In genomic region chr3L:4272167-4272773, dm6 we compare ENCODE assay signal across 1 fruit fly cellular context.
A peak's percentile ranks its signal among the peaks of the same experiment; 100 is the strongest.
TF ChIP-seq lines count a peak whose summit lies in the region.

No protein-coding gene starts in this region.

TF ChIP-seq in whole organism, embryonic, 481 proteins besides CTCF, POLR2A, EP300 and RAD21 (continued from another document and continues in another):
- TF ChIP-seq CG18011 (GFP tag; optimal IDR thresholded peaks at IDR 0.05; lab: Kevin White, UChicago) (no peak), odd (GFP tag; optimal IDR thresholded peaks at IDR 0.05; lab: Kevin White, UChicago) (no peak), CG1603 (tag; optimal IDR thresholded peaks at IDR 0.05; lab: Kevin White, UChicago) (no peak), D (optimal IDR thresholded peaks at IDR 0.05; lab: Kevin White, UChicago) (no peak), D (GFP tag; optimal IDR thresholded peaks at IDR 0.05; lab: Kevin White, UChicago) (peak; percentile 55), Side (GFP tag; optimal IDR thresholded peaks at IDR 0.05; lab: Kevin White, UChicago) (peak; percentile 33), CG15696 (tag; optimal IDR thresholded peaks at IDR 0.05; lab: Kevin White, UChicago) (peak; percentile 82), CG14050 (GFP tag; IDR thresholded peaks at IDR 0.05; lab: Robert Waterston, UW) (no peak), CG4617 (GFP tag; optimal IDR thresholded peaks at IDR 0.05; lab: Kevin White, UChicago; ENCODE audit: borderline replicate concordance) (no peak), CG10431 (GFP tag; optimal IDR thresholded peaks at IDR 0.05; lab: Kevin White, UChicago) (peak; percentile 74), CG34224 (GFP tag; IDR thresholded peaks at IDR 0.05; lab: Robert Waterston, UW; ENCODE audit: partially characterized antibody) (no peak), CG16863 (GFP tag; optimal IDR thresholded peaks at IDR 0.05; lab: Kevin White, UChicago) (peak; percentile 2), chinmo (GFP tag; IDR thresholded peaks at IDR 0.05; lab: Robert Waterston, UW; ENCODE audit: partially characterized antibody) (no peak), sisA (GFP tag; IDR thresholded peaks at IDR 0.05; lab: Robert Waterston, UW) (no peak), grau (tag; optimal IDR thresholded peaks at IDR 0.05; lab: Kevin White, UChicago) (no peak), CG14965 (GFP tag; optimal IDR thresholded peaks at IDR 0.05; lab: Kevin White, UChicago; ENCODE audit: borderline replicate concordance) (no peak), Hr39 (optimal IDR thresholded peaks at IDR 0.05; lab: Kevin White, UChicago) (no peak), lmd (GFP tag; IDR thresholded peaks at IDR 0.05; lab: Robert Waterston, UW) (no peak), run (tag; optimal IDR thresholded peaks at IDR 0.05; lab: Kevin White, UChicago) (no peak), da (GFP tag; optimal IDR thresholded peaks at IDR 0.05; lab: Kevin White, UChicago) (no peak), wdn (GFP tag; IDR thresholded peaks at IDR 0.05; lab: Robert Waterston, UW) (no peak), Med (GFP tag; lab: Kevin White, UChicago) (peak; percentile 64), bab2 (GFP tag; optimal IDR thresholded peaks at IDR 0.05; lab: Kevin White, UChicago) (peak; percentile 13), CG12769 (tag; optimal IDR thresholded peaks at IDR 0.05; lab: Kevin White, UChicago) (no peak), CG16815 (GFP tag; optimal IDR thresholded peaks at IDR 0.05; lab: Kevin White, UChicago) (no peak), CG13624 (GFP tag; optimal IDR thresholded peaks at IDR 0.05; lab: Kevin White, UChicago) (no peak), nerfin-1 (tag; optimal IDR thresholded peaks at IDR 0.05; lab: Kevin White, UChicago) (peak; percentile 6), Sry-β (GFP tag; optimal IDR thresholded peaks at IDR 0.05; lab: Kevin White, UChicago) (peak; percentile 16), ken (GFP tag; IDR thresholded peaks at IDR 0.05; lab: Robert Waterston, UW) (no peak), bsh (GFP tag; optimal IDR thresholded peaks at IDR 0.05; lab: Kevin White, UChicago) (peak in 1 of 2 experiments; percentile 68), CG2875 (GFP tag; optimal IDR thresholded peaks at IDR 0.05; lab: Kevin White, UChicago) (peak; percentile 64), Ssrp (tag; optimal IDR thresholded peaks at IDR 0.05; lab: Kevin White, UChicago) (no peak), CG18619 (GFP tag; optimal IDR thresholded peaks at IDR 0.05; lab: Kevin White, UChicago) (peak; percentile 14), gro (GFP tag; optimal IDR thresholded peaks at IDR 0.05; lab: Kevin White, UChicago) (no peak), Bgb (GFP tag; IDR thresholded peaks at IDR 0.05; lab: Robert Waterston, UW; ENCODE audit: partially characterized antibody) (no peak), CG10543 (GFP tag; optimal IDR thresholded peaks at IDR 0.05; lab: Kevin White, UChicago) (no peak), CG7271 (tag; optimal IDR thresholded peaks at IDR 0.05; lab: Kevin White, UChicago) (no peak), NC2β (GFP tag; optimal IDR thresholded peaks at IDR 0.05; lab: Kevin White, UChicago) (peak; percentile 7), ato (GFP tag; IDR thresholded peaks at IDR 0.05; lab: Robert Waterston, UW; ENCODE audit: partially characterized antibody) (no peak), inv (GFP tag; IDR thresholded peaks at IDR 0.05; lab: Robert Waterston, UW; ENCODE audit: partially characterized antibody) (no peak), CG3726 (GFP tag; IDR thresholded peaks at IDR 0.05; lab: Robert Waterston, UW) (no peak), sim (GFP tag; IDR thresholded peaks at IDR 0.05; lab: Robert Waterston, UW) (0 out of 2 replicates have a peak, but pooled peaks have one; percentile 18), CG14710 (tag; optimal IDR thresholded peaks at IDR 0.05; lab: Kevin White, UChicago) (peak; percentile 50), Max (GFP tag; optimal IDR thresholded peaks at IDR 0.05; lab: Kevin White, UChicago) (no peak), fd102C (GFP tag; optimal IDR thresholded peaks at IDR 0.05; lab: Kevin White, UChicago) (peak; percentile 15), eve (GFP tag; optimal IDR thresholded peaks at IDR 0.05; lab: Kevin White, UChicago) (no peak), maf-S (GFP tag; optimal IDR thresholded peaks at IDR 0.05; lab: Kevin White, UChicago) (no peak), CG11093 (GFP tag; IDR thresholded peaks at IDR 0.05; lab: Robert Waterston, UW) (no peak), CG10267 (tag; optimal IDR thresholded peaks at IDR 0.05; lab: Kevin White, UChicago) (peak; percentile 20), CG12942 (GFP tag; optimal IDR thresholded peaks at IDR 0.05; lab: Kevin White, UChicago) (no peak), CG13775 (GFP tag; optimal IDR thresholded peaks at IDR 0.05; lab: Kevin White, UChicago) (no peak), CG11085 (GFP tag; IDR thresholded peaks at IDR 0.05; lab: Robert Waterston, UW) (no peak), disco-r (GFP tag; optimal IDR thresholded peaks at IDR 0.05; lab: Kevin White, UChicago) (no peak), CG8281 (tag; optimal IDR thresholded peaks at IDR 0.05; lab: Kevin White, UChicago) (no peak), Hey (tag; optimal IDR thresholded peaks at IDR 0.05; lab: Kevin White, UChicago) (no peak), D19A (tag; optimal IDR thresholded peaks at IDR 0.05; lab: Kevin White, UChicago) (no peak), crol (GFP tag; IDR thresholded peaks at IDR 0.05; lab: Robert Waterston, UW) (no peak), lola (GFP tag; optimal IDR thresholded peaks at IDR 0.05; lab: Kevin White, UChicago) (peak in 1 of 3 experiments; percentile 31), onecut (GFP tag; IDR thresholded peaks at IDR 0.05; lab: Robert Waterston, UW) (peak; percentile 31; the same call in 1 of the 2 replicates), CG7556 (GFP tag; optimal IDR thresholded peaks at IDR 0.05; lab: Kevin White, UChicago) (no peak), HmgZ (tag; optimal IDR thresholded peaks at IDR 0.05; lab: Kevin White, UChicago) (no peak), pros (GFP tag; optimal IDR thresholded peaks at IDR 0.05; lab: Kevin White, UChicago) (no peak), Hr78 (GFP tag; optimal IDR thresholded peaks at IDR 0.05; lab: Kevin White, UChicago) (no peak), CG10209 (GFP tag; optimal IDR thresholded peaks at IDR 0.05; lab: Kevin White, UChicago) (peak; percentile 36), CG12236 (GFP tag; optimal IDR thresholded peaks at IDR 0.05; lab: Kevin White, UChicago) (peak; percentile 10), Eip74EF (GFP tag; optimal IDR thresholded peaks at IDR 0.05; lab: Kevin White, UChicago) (no peak), pita (GFP tag; optimal IDR thresholded peaks at IDR 0.05; lab: Kevin White, UChicago) (no peak), Dll (GFP tag; IDR thresholded peaks at IDR 0.05; lab: Robert Waterston, UW; ENCODE audit: partially characterized antibody) (no peak), gce (GFP tag; IDR thresholded peaks at IDR 0.05; lab: Robert Waterston, UW) (no peak), Spps (tag; optimal IDR thresholded peaks at IDR 0.05; lab: Kevin White, UChicago) (peak; percentile 24), CG10565 (GFP tag; optimal IDR thresholded peaks at IDR 0.05; lab: Kevin White, UChicago) (no peak), CG6791 (GFP tag; IDR thresholded peaks at IDR 0.05; lab: Robert Waterston, UW; ENCODE audit: partially characterized antibody) (no peak), Vsx1 (GFP tag; optimal IDR thresholded peaks at IDR 0.05; lab: Kevin White, UChicago) (no peak), Nf-YC (tag; optimal IDR thresholded peaks at IDR 0.05; lab: Kevin White, UChicago) (no peak), Lhr (GFP tag; optimal IDR thresholded peaks at IDR 0.05; lab: Kevin White, UChicago) (peak; percentile 30), pzg (GFP tag; optimal IDR thresholded peaks at IDR 0.05; lab: Kevin White, UChicago) (no peak), sima (GFP tag; optimal IDR thresholded peaks at IDR 0.05; lab: Kevin White, UChicago) (no peak), HLHmδ (GFP tag; optimal IDR thresholded peaks at IDR 0.05; lab: Kevin White, UChicago) (no peak), CG4360 (GFP tag; IDR thresholded peaks at IDR 0.05; lab: Robert Waterston, UW) (no peak), CG6813 (GFP tag; optimal IDR thresholded peaks at IDR 0.05; lab: Kevin White, UChicago) (peak; percentile 69), CG12104 (GFP tag; optimal IDR thresholded peaks at IDR 0.05; lab: Kevin White, UChicago) (peak; percentile 0), bcd (GFP tag; optimal IDR thresholded peaks at IDR 0.05; lab: Kevin White, UChicago) (no peak), knrl (GFP tag; IDR thresholded peaks at IDR 0.05; lab: Robert Waterston, UW; ENCODE audit: partially characterized antibody) (no peak), CG11247 (GFP tag; IDR thresholded peaks at IDR 0.05; lab: Robert Waterston, UW) (no peak), ase (GFP tag; IDR thresholded peaks at IDR 0.05; lab: Robert Waterston, UW) (no peak), dmrt99B (tag; optimal IDR thresholded peaks at IDR 0.05; lab: Kevin White, UChicago) (no peak), CG1233 (GFP tag; optimal IDR thresholded peaks at IDR 0.05; lab: Kevin White, UChicago) (peak; percentile 33), Dfd (GFP tag; optimal IDR thresholded peaks at IDR 0.05; lab: Kevin White, UChicago) (no peak), pho (GFP tag; optimal IDR thresholded peaks at IDR 0.05; lab: Kevin White, UChicago) (no peak), zfh1 (GFP tag; IDR thresholded peaks at IDR 0.05; lab: Robert Waterston, UW) (0 out of 3 replicates have a peak, but pooled peaks have one; percentile 16), luna (GFP tag; optimal IDR thresholded peaks at IDR 0.05; lab: Kevin White, UChicago) (no peak), Doc2 (GFP tag; IDR thresholded peaks at IDR 0.05; lab: Robert Waterston, UW) (no peak), Hmr (GFP tag; optimal IDR thresholded peaks at IDR 0.05; lab: Kevin White, UChicago) (no peak), insv (GFP tag; optimal IDR thresholded peaks at IDR 0.05; lab: Kevin White, UChicago) (no peak), eyg (GFP tag; optimal IDR thresholded peaks at IDR 0.05; lab: Kevin White, UChicago) (no peak), crc (GFP tag; optimal IDR thresholded peaks at IDR 0.05; lab: Kevin White, UChicago) (no peak), kah (GFP tag; optimal IDR thresholded peaks at IDR 0.05; lab: Kevin White, UChicago) (no peak), ap (GFP tag; IDR thresholded peaks at IDR 0.05; lab: Robert Waterston, UW) (no peak), Atf6 (GFP tag; IDR thresholded peaks at IDR 0.05; lab: Robert Waterston, UW) (no peak), bowl (GFP tag; IDR thresholded peaks at IDR 0.05; lab: Robert Waterston, UW) (no peak), kay (GFP tag; optimal IDR thresholded peaks at IDR 0.05; lab: Kevin White, UChicago) (no peak), CG2202 (tag; optimal IDR thresholded peaks at IDR 0.05; lab: Kevin White, UChicago) (peak; percentile 71), Kr (GFP tag; optimal IDR thresholded peaks at IDR 0.05; lab: Kevin White, UChicago) (peak; percentile 45), tin (GFP tag; optimal IDR thresholded peaks at IDR 0.05; lab: Kevin White, UChicago) (no peak), CG4424 (GFP tag; optimal IDR thresholded peaks at IDR 0.05; lab: Kevin White, UChicago) (no peak), hb (GFP tag; IDR thresholded peaks at IDR 0.05; lab: Robert Waterston, UW; ENCODE audit: partially characterized antibody) (no peak), peb (GFP tag; IDR thresholded peaks at IDR 0.05; lab: Robert Waterston, UW) (no peak), CG9797 (GFP tag; optimal IDR thresholded peaks at IDR 0.05; lab: Kevin White, UChicago) (no peak), ttk (GFP tag; IDR thresholded peaks at IDR 0.05; lab: Robert Waterston, UW) (no peak), croc (GFP tag; conservative IDR thresholded peaks at IDR 0.05; lab: Robert Waterston, UW) (no peak), Blimp-1 (GFP tag; optimal IDR thresholded peaks at IDR 0.05; lab: Kevin White, UChicago) (peak; percentile 64), CG17328 (GFP tag; IDR thresholded peaks at IDR 0.05; lab: Robert Waterston, UW) (no peak), CG4820 (GFP tag; optimal IDR thresholded peaks at IDR 0.05; lab: Kevin White, UChicago) (no peak), gsb-n (tag; optimal IDR thresholded peaks at IDR 0.05; lab: Kevin White, UChicago) (no peak), hbn (GFP tag; IDR thresholded peaks at IDR 0.05; lab: Robert Waterston, UW; ENCODE audit: partially characterized antibody) (no peak), salm (tag; optimal IDR thresholded peaks at IDR 0.05; lab: Kevin White, UChicago) (peak; percentile 16), fd3F (GFP tag; optimal IDR thresholded peaks at IDR 0.05; lab: Kevin White, UChicago) (no peak), zen (tag; optimal IDR thresholded peaks at IDR 0.05; lab: Kevin White, UChicago) (peak; percentile 13), CG4854 (GFP tag; optimal IDR thresholded peaks at IDR 0.05; lab: Kevin White, UChicago) (no peak), mirr (GFP tag; optimal IDR thresholded peaks at IDR 0.05; lab: Kevin White, UChicago) (no peak), br (optimal IDR thresholded peaks at IDR 0.05; lab: Kevin White, UChicago) (no peak), nom (GFP tag; optimal IDR thresholded peaks at IDR 0.05; lab: Kevin White, UChicago) (no peak), seq (GFP tag; IDR thresholded peaks at IDR 0.05; lab: Robert Waterston, UW) (no peak), CG9932 (GFP tag; IDR thresholded peaks at IDR 0.05; lab: Robert Waterston, UW) (no peak), CG30431 (GFP tag; optimal IDR thresholded peaks at IDR 0.05; lab: Kevin White, UChicago) (no peak), Ada2b (GFP tag; IDR thresholded peaks at IDR 0.05; lab: Robert Waterston, UW) (no peak), CG3838 (GFP tag; optimal IDR thresholded peaks at IDR 0.05; lab: Kevin White, UChicago) (no peak), ranshi (GFP tag; IDR thresholded peaks at IDR 0.05; lab: Robert Waterston, UW) (no peak), ara (GFP tag; IDR thresholded peaks at IDR 0.05; lab: Robert Waterston, UW) (peak; percentile 19; the same call in 1 of the 2 replicates), nerfin-2 (GFP tag; IDR thresholded peaks at IDR 0.05; lab: Robert Waterston, UW; ENCODE audit: partially characterized antibody) (no peak), B-H1 (GFP tag; IDR thresholded peaks at IDR 0.05; lab: Robert Waterston, UW) (no peak), Antp (GFP tag; optimal IDR thresholded peaks at IDR 0.05; lab: Kevin White, UChicago) (no peak), CG7372 (GFP tag; IDR thresholded peaks at IDR 0.05; lab: Robert Waterston, UW) (no peak), lilli (GFP tag; optimal IDR thresholded peaks at IDR 0.05; lab: Kevin White, UChicago) (no peak), zen2 (GFP tag; IDR thresholded peaks at IDR 0.05; lab: Robert Waterston, UW; ENCODE audit: partially characterized antibody) (no peak), ac (GFP tag; optimal IDR thresholded peaks at IDR 0.05; lab: Kevin White, UChicago) (peak; percentile 58), tio (GFP tag; optimal IDR thresholded peaks at IDR 0.05; lab: Kevin White, UChicago) (no peak)
